Worm (Caenorhabditis elegans) whole organism, L1 larva: Measurements from ENCODE around the gene mig-5.

ENCODE experiments used
- C34B4.2 ChIP-seq: sonication (generic microtip); optimal IDR thresholded peaks from 2 replicates; lab custom pipeline; 2017; ENCODE audit warnings: mild to moderate bottlenecking, missing genetic modification characterization, missing compliant biosample characterization
- F16B12.6 ChIP-seq: fragments of 150-350 bp; optimal IDR thresholded peaks from 2 replicates; lab custom pipeline; 2014; ENCODE audit warnings: missing biosample characterization, missing genetic modification characterization
- Y116A8C.19 ChIP-seq: sonication (generic microtip); optimal IDR thresholded peaks from 2 replicates; lab custom pipeline; 2016; ENCODE audit warnings: missing compliant biosample characterization, missing genetic modification characterization, borderline replicate concordance
- aha-1 ChIP-seq: fragments of 150-350 bp; optimal IDR thresholded peaks from 2 replicates; lab custom pipeline; 2014; ENCODE audit warnings: missing biosample characterization, missing genetic modification characterization
- alr-1 ChIP-seq: fragments of 200-800 bp; sonication (Bioruptor generic); optimal IDR thresholded peaks from 2 replicates; lab custom pipeline; 2018; ENCODE audit warnings: borderline replicate concordance, mild to moderate bottlenecking, missing genetic modification characterization, missing compliant biosample characterization
- ama-1 ChIP-seq: fragments of 150-350 bp; optimal IDR thresholded peaks from 2 replicates; lab custom pipeline; 2014
- blmp-1 ChIP-seq: fragments of 150-350 bp; optimal IDR thresholded peaks from 2 replicates; lab custom pipeline; 2014; ENCODE audit warnings: missing biosample characterization, missing genetic modification characterization
- ceh-63 ChIP-seq: fragments of 200-800 bp; sonication (Bioruptor generic); optimal IDR thresholded peaks from 2 replicates; lab custom pipeline; 2018; ENCODE audit warnings: mild to moderate bottlenecking, missing genetic modification characterization, missing compliant biosample characterization
- ceh-8 ChIP-seq: fragments of 200-800 bp; sonication (Bioruptor generic); optimal IDR thresholded peaks from 2 replicates; lab custom pipeline; 2018; ENCODE audit warnings: mild to moderate bottlenecking, missing genetic modification characterization, moderate library complexity, missing compliant biosample characterization
- ceh-82 ChIP-seq, 3 experiments: fragments of 150-350 bp in 1 of 3; sonication (generic microtip) in 2 of 3; optimal IDR thresholded peaks; 2 replicates each; lab custom pipeline; 2014 to 2017; ENCODE audit warnings: missing biosample characterization in 3 of 3, missing genetic modification characterization in 3 of 3
- ceh-88 ChIP-seq: fragments of 200-800 bp; sonication (Bioruptor generic); IDR thresholded peaks from 2 replicates; pipeline ENCODE4 v1.3.6; 2022; ENCODE audit warnings: missing genetic modification characterization, missing compliant biosample characterization
- dpl-1 ChIP-seq, 3 experiments: fragments of 150-350 bp in 2 of 3; sonication (generic microtip) in 1 of 3; optimal IDR thresholded peaks; 2 replicates each; lab custom pipeline; 2014 to 2017; ENCODE audit warnings: missing biosample characterization in 3 of 3, missing genetic modification characterization in 3 of 3, missing genetic modification reagents in 3 of 3
- dsc-1 ChIP-seq: sonication (generic microtip); optimal IDR thresholded peaks from 2 replicates; lab custom pipeline; 2016; ENCODE audit warnings: mild to moderate bottlenecking, missing genetic modification characterization, missing compliant biosample characterization
- efl-1 ChIP-seq, 4 experiments: fragments of 150-350 bp; optimal IDR thresholded peaks in 3 of 4; peaks in 1 of 4; 1 replicate in 1 of 4; 2 replicates in 3 of 4; lab custom pipeline; 2014; ENCODE audit warnings: missing biosample characterization in 2 of 4, missing genetic modification characterization in 2 of 4, missing genetic modification reagents in 2 of 4
- efl-3 ChIP-seq: fragments of 200-800 bp; sonication (Bioruptor generic); optimal IDR thresholded peaks from 2 replicates; lab custom pipeline; 2018; ENCODE audit warnings: mild to moderate bottlenecking, missing genetic modification characterization, missing compliant biosample characterization
- elt-2 ChIP-seq: sonication (generic microtip); optimal IDR thresholded peaks from 2 replicates; lab custom pipeline; 2016; ENCODE audit warnings: missing genetic modification characterization, mild to moderate bottlenecking, inconsistent platforms, missing compliant biosample characterization, missing genetic modification reagents
- elt-3 ChIP-seq, 6 experiments: fragments of 150-350 bp in 1 of 6; sonication (generic microtip); optimal IDR thresholded peaks; 2 replicates each; lab custom pipeline; 2017 to 2018; ENCODE audit warnings: missing biosample characterization in 6 of 6, missing genetic modification characterization in 6 of 6, inconsistent platforms in 1 of 6
- fkh-4 ChIP-seq: sonication (generic microtip); optimal IDR thresholded peaks from 2 replicates; lab custom pipeline; 2016; ENCODE audit warnings: missing compliant biosample characterization, missing genetic modification characterization, borderline replicate concordance
- fos-1 ChIP-seq: fragments of 150-350 bp; optimal IDR thresholded peaks from 2 replicates; lab custom pipeline; 2014; ENCODE audit warnings: missing biosample characterization, missing genetic modification characterization
- grh-1 ChIP-seq: fragments of 200-800 bp; sonication (Bioruptor generic); IDR thresholded peaks from 2 replicates; pipeline ENCODE4 v1.3.6; 2022; ENCODE audit warnings: missing genetic modification reagents, missing genetic modification characterization, missing compliant biosample characterization
- irx-1 ChIP-seq: sonication (generic microtip); optimal IDR thresholded peaks from 2 replicates; lab custom pipeline; 2016; ENCODE audit warnings: missing genetic modification characterization, missing compliant biosample characterization
- jun-1 ChIP-seq: fragments of 150-350 bp; optimal IDR thresholded peaks from 2 replicates; lab custom pipeline; 2014; ENCODE audit warnings: missing biosample characterization, missing genetic modification reagents, missing genetic modification characterization
- lin-14 ChIP-seq: fragments of 200-800 bp; sonication (Bioruptor generic); optimal IDR thresholded peaks from 2 replicates; lab custom pipeline; 2018; ENCODE audit warnings: mild to moderate bottlenecking, missing genetic modification characterization, moderate library complexity, missing compliant biosample characterization
- lin-35 ChIP-seq, 2 experiments: fragments of 150-350 bp; optimal IDR thresholded peaks; 2 replicates each; lab custom pipeline; 2014; ENCODE audit warnings: missing biosample characterization in 2 of 2, missing genetic modification characterization in 2 of 2, missing genetic modification reagents in 2 of 2
- lin-39 ChIP-seq: fragments of 150-350 bp; optimal IDR thresholded peaks from 2 replicates; lab custom pipeline; 2014; ENCODE audit warnings: missing biosample characterization, missing genetic modification reagents, missing genetic modification characterization
- lir-3 ChIP-seq: sonication (generic microtip); optimal IDR thresholded peaks from 2 replicates; lab custom pipeline; 2016; ENCODE audit warnings: mild to moderate bottlenecking, missing genetic modification characterization, moderate library complexity, missing compliant biosample characterization; ENCODE audit not compliant: poor library complexity
- lsy-2 ChIP-seq, 2 experiments: fragments of 150-350 bp; optimal IDR thresholded peaks; 2 replicates each; lab custom pipeline; 2014; ENCODE audit warnings: missing biosample characterization in 2 of 2, missing genetic modification characterization in 2 of 2
- mdl-1 ChIP-seq, 2 experiments: fragments of 150-350 bp; optimal IDR thresholded peaks; 2 replicates each; lab custom pipeline; 2014 to 2017; ENCODE audit warnings: missing biosample characterization in 2 of 2, missing genetic modification characterization in 2 of 2, inconsistent platforms in 1 of 2
- mep-1 ChIP-seq: fragments of 150-350 bp; optimal IDR thresholded peaks from 2 replicates; lab custom pipeline; 2014; ENCODE audit warnings: missing biosample characterization, missing genetic modification characterization
- nhr-11 ChIP-seq: fragments of 150-350 bp; optimal IDR thresholded peaks from 2 replicates; lab custom pipeline; 2014; ENCODE audit warnings: missing biosample characterization, missing genetic modification characterization
- nhr-12 ChIP-seq: sonication (generic microtip); optimal IDR thresholded peaks from 2 replicates; lab custom pipeline; 2017; ENCODE audit warnings: missing biosample characterization, missing genetic modification characterization
- nhr-237 ChIP-seq: fragments of 150-350 bp; optimal IDR thresholded peaks from 2 replicates; lab custom pipeline; 2014; ENCODE audit warnings: missing biosample characterization, missing genetic modification characterization
- nhr-28 ChIP-seq: fragments of 150-350 bp; optimal IDR thresholded peaks from 2 replicates; lab custom pipeline; 2014; ENCODE audit warnings: missing biosample characterization, missing genetic modification characterization
- nhr-47 ChIP-seq: sonication (generic microtip); optimal IDR thresholded peaks from 2 replicates; lab custom pipeline; 2016; ENCODE audit warnings: mild to moderate bottlenecking, missing genetic modification characterization, moderate library complexity, missing compliant biosample characterization
- nhr-71 ChIP-seq: sonication (generic microtip); optimal IDR thresholded peaks from 2 replicates; lab custom pipeline; 2016; ENCODE audit warnings: mild to moderate bottlenecking, missing genetic modification characterization, moderate library complexity, missing compliant biosample characterization
- nhr-76 ChIP-seq: sonication (generic microtip); optimal IDR thresholded peaks from 2 replicates; lab custom pipeline; 2017; ENCODE audit warnings: missing biosample characterization, missing genetic modification characterization
- nhr-77 ChIP-seq: fragments of 150-350 bp; optimal IDR thresholded peaks from 2 replicates; lab custom pipeline; 2014; ENCODE audit warnings: missing biosample characterization, missing genetic modification characterization
- nhr-84 ChIP-seq: sonication (generic microtip); optimal IDR thresholded peaks from 2 replicates; lab custom pipeline; 2017; ENCODE audit warnings: missing biosample characterization, missing genetic modification characterization
- pag-3 ChIP-seq: sonication (generic microtip); optimal IDR thresholded peaks from 2 replicates; lab custom pipeline; 2017; ENCODE audit warnings: missing genetic modification characterization, mild to moderate bottlenecking, missing compliant biosample characterization, antibody characterized with exemption, borderline replicate concordance; ENCODE audit not compliant: insufficient read depth
- pax-3 ChIP-seq: fragments of 200-800 bp; sonication (Bioruptor generic); optimal IDR thresholded peaks from 2 replicates; lab custom pipeline; 2018; ENCODE audit warnings: mild to moderate bottlenecking, missing genetic modification characterization, moderate library complexity, missing compliant biosample characterization
- pqm-1 ChIP-seq: sonication (generic microtip); optimal IDR thresholded peaks from 3 replicates; lab custom pipeline; 2017; ENCODE audit warnings: missing biosample characterization, missing genetic modification characterization
- skn-1 ChIP-seq: fragments of 150-350 bp; optimal IDR thresholded peaks from 2 replicates; lab custom pipeline; 2014; ENCODE audit warnings: missing biosample characterization, missing genetic modification characterization
- snpc-4 ChIP-seq: fragments of 150-350 bp; optimal IDR thresholded peaks from 2 replicates; lab custom pipeline; 2014; ENCODE audit warnings: missing biosample characterization, missing genetic modification characterization
- snu-23 ChIP-seq: sonication (generic microtip); optimal IDR thresholded peaks from 2 replicates; lab custom pipeline; 2016; ENCODE audit warnings: missing genetic modification characterization, missing compliant biosample characterization
- sox-4 ChIP-seq: sonication (generic microtip); optimal IDR thresholded peaks from 2 replicates; lab custom pipeline; 2016; ENCODE audit warnings: missing genetic modification characterization, missing compliant biosample characterization
- sptf-1 ChIP-seq: fragments of 150-350 bp; optimal IDR thresholded peaks from 2 replicates; lab custom pipeline; 2014; ENCODE audit warnings: missing biosample characterization, missing genetic modification characterization
- sup-37 ChIP-seq: fragments of 200-800 bp; sonication (Bioruptor generic); optimal IDR thresholded peaks from 2 replicates; lab custom pipeline; 2018; ENCODE audit warnings: mild to moderate bottlenecking, missing genetic modification characterization, missing compliant biosample characterization
- tbx-2 ChIP-seq: sonication (generic microtip); optimal IDR thresholded peaks from 2 replicates; lab custom pipeline; 2016; ENCODE audit warnings: missing genetic modification characterization, missing compliant biosample characterization
- unc-130 ChIP-seq: fragments of 150-350 bp; optimal IDR thresholded peaks from 2 replicates; lab custom pipeline; 2017; ENCODE audit warnings: missing biosample characterization, missing genetic modification characterization, inconsistent platforms
- unc-98 ChIP-seq: fragments of 200-800 bp; sonication (Bioruptor generic); IDR thresholded peaks from 2 replicates; pipeline ENCODE4 v1.3.6; 2022; ENCODE audit warnings: missing genetic modification characterization, missing compliant biosample characterization
- xbp-1 ChIP-seq: sonication (generic microtip); optimal IDR thresholded peaks from 2 replicates; lab custom pipeline; 2016; ENCODE audit warnings: missing genetic modification characterization, missing compliant biosample characterization
- zip-4 ChIP-seq: fragments of 200-800 bp; sonication (Bioruptor generic); optimal IDR thresholded peaks from 2 replicates; lab custom pipeline; 2018; ENCODE audit warnings: mild to moderate bottlenecking, missing genetic modification characterization, moderate library complexity, missing compliant biosample characterization
- ztf-4 ChIP-seq: fragments of 150-350 bp; optimal IDR thresholded peaks from 2 replicates; lab custom pipeline; 2014; ENCODE audit warnings: missing biosample characterization, missing genetic modification characterization

Gene mig-5

DNA sequence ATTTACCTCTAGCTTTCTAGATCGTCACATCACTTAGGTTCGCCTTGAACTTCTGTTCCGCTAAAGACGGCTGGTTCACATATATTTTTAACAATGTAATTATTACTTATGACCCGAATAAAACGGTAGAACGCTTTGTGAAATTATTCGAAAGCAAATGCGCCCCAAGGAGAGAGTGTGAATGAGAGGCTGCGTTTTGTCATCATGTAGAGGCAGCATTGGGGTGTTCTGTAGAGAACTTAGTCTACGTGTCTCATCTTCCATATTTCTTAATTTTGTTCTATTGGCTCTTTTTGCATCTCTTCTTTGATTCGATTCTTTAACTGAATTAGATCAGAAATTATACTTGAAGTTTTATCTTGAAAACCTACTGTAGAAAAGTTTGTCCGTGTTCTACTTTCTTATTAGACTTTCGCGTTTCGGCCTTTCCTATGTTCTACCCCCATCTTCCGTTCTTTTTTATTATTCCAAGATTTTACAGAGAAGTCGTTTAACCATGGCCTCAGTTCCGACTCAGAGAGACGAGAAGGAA, 46.7 kb downstream of the mig-5 start, which contains the start of gene cdc-48.2:
Gene cdc-48.2, plus strand, starts transcription at position 482 of the 532 bp plus-strand sequence.
- peak in 1 of 2 experiments; percentile 36 for TF ChIP-seq lsy-2 (tag; optimal IDR thresholded peaks at IDR 0.05; lab: Kevin White, UChicago)
- no peak for TF ChIP-seq pag-3 (tag; lab: Kevin White, UChicago)
- no peak for TF ChIP-seq snpc-4 (tag; lab: Kevin White, UChicago)
- no peak for TF ChIP-seq sup-37 (GFP tag; lab: Kevin White, UChicago)
- no peak for TF ChIP-seq pqm-1
- no peak for TF ChIP-seq lir-3
- no peak for TF ChIP-seq ztf-4 (tag; lab: Kevin White, UChicago)
- TF ChIP-seq fkh-4 (tag; lab: Kevin White, UChicago), result no peak
- TF ChIP-seq zip-4 (GFP tag; lab: Kevin White, UChicago), result no peak
- no peak for TF ChIP-seq nhr-71 (tag; lab: Kevin White, UChicago)
- TF ChIP-seq blmp-1, result peak; percentile 36
- no peak for TF ChIP-seq ceh-8 (GFP tag; lab: Kevin White, UChicago)
- no peak for TF ChIP-seq pax-3 (tag; lab: Kevin White, UChicago)
- TF ChIP-seq efl-1 (optimal IDR thresholded peaks at IDR 0.05; lab: Kevin White, UChicago), result no peak
- peak; percentile 5 to 10 for TF ChIP-seq efl-1 (GFP tag; optimal IDR thresholded peaks at IDR 0.05 in 1 of 2; lab: Kevin White, UChicago)
- peak; percentile 96 for TF ChIP-seq skn-1 (tag; lab: Kevin White, UChicago)
- no peak for TF ChIP-seq tbx-2 (tag; lab: Kevin White, UChicago)
- TF ChIP-seq nhr-12, result no peak
- no peak for TF ChIP-seq nhr-11 (tag; lab: Kevin White, UChicago)
- TF ChIP-seq elt-2 (tag; lab: Kevin White, UChicago), result no peak
- no peak for TF ChIP-seq grh-1 (GFP tag; lab: Robert Waterston, UW)
- peak; percentile 5 to 30 for TF ChIP-seq lin-35 (GFP tag; optimal IDR thresholded peaks at IDR 0.05; lab: Kevin White, UChicago)
- no peak for TF ChIP-seq irx-1 (tag; lab: Kevin White, UChicago)
- no peak for TF ChIP-seq nhr-84 (tag; lab: Kevin White, UChicago)
- TF ChIP-seq lin-39 (tag; lab: Kevin White, UChicago), result no peak
- no peak for TF ChIP-seq nhr-47 (tag; lab: Kevin White, UChicago)
- TF ChIP-seq efl-3 (GFP tag; lab: Kevin White, UChicago), result no peak
- no peak for TF ChIP-seq alr-1 (tag; lab: Kevin White, UChicago)
- TF ChIP-seq nhr-76 (tag; lab: Kevin White, UChicago), result no peak
- no peak for TF ChIP-seq snu-23 (GFP tag; lab: Kevin White, UChicago)
- TF ChIP-seq dsc-1 (tag; lab: Kevin White, UChicago), result no peak
- no peak for TF ChIP-seq ceh-63
- no peak for TF ChIP-seq fos-1 (tag; lab: Kevin White, UChicago)
- TF ChIP-seq lin-14 (GFP tag; lab: Kevin White, UChicago), result peak; percentile 4
- no peak for TF ChIP-seq C34B4.2
- TF ChIP-seq jun-1 (tag; lab: Kevin White, UChicago), result no peak
- TF ChIP-seq Y116A8C.19 (tag; lab: Kevin White, UChicago), result no peak
- TF ChIP-seq sptf-1 (tag; lab: Kevin White, UChicago), result no peak
- TF ChIP-seq unc-130 (tag; lab: Kevin White, UChicago), result no peak
- no peak for TF ChIP-seq elt-3 (tag; optimal IDR thresholded peaks at IDR 0.05; lab: Kevin White, UChicago)
- TF ChIP-seq dpl-1 (GFP tag; optimal IDR thresholded peaks at IDR 0.05; lab: Kevin White, UChicago), result peak in 1 of 3 experiments; percentile 4
- no peak for TF ChIP-seq F16B12.6 (tag; lab: Kevin White, UChicago)
- TF ChIP-seq nhr-237 (tag; lab: Kevin White, UChicago), result no peak
- no peak for TF ChIP-seq nhr-77 (tag; lab: Kevin White, UChicago)
- no peak for TF ChIP-seq aha-1 (tag; lab: Kevin White, UChicago)
- TF ChIP-seq ceh-88 (GFP tag; lab: Robert Waterston, UW), result no peak
- TF ChIP-seq nhr-28 (tag; lab: Kevin White, UChicago), result no peak
- TF ChIP-seq mdl-1 (tag; optimal IDR thresholded peaks at IDR 0.05; lab: Kevin White, UChicago), result no peak
- no peak for TF ChIP-seq xbp-1
- no peak for TF ChIP-seq unc-98 (GFP tag; lab: Robert Waterston, UW)
- no peak for TF ChIP-seq ama-1 (lab: Kevin White, UChicago)
- no peak for TF ChIP-seq sox-4 (tag; lab: Kevin White, UChicago)
- TF ChIP-seq ceh-82 (tag; optimal IDR thresholded peaks at IDR 0.05; lab: Kevin White, UChicago), result no peak
- no peak for TF ChIP-seq mep-1 (tag; lab: Kevin White, UChicago)
